Fruit fly (Drosophila melanogaster): Measurements from ENCODE around the gene Lkb1.
A peak's percentile ranks its signal among the peaks of the same experiment; 100 is the strongest.

The Lkb1 gene

dm6 chr3R:13660924-13661659 lies 15.3 kb upstream of the Lkb1 start, which contains the start of gene B52 (continued):
- peak; percentile 88 for TF ChIP-seq mirr (GFP tag; optimal IDR thresholded peaks at IDR 0.05)
- TF ChIP-seq CG6654 (GFP tag; optimal IDR thresholded peaks at IDR 0.05): no peak
- peak; percentile 64 for TF ChIP-seq Awh (GFP tag; IDR thresholded peaks at IDR 0.05)
- TF ChIP-seq zen (tag; optimal IDR thresholded peaks at IDR 0.05): no peak
- peak; percentile 61 for TF ChIP-seq Dad (GFP tag; optimal IDR thresholded peaks at IDR 0.05)
- peak; percentile 59 for TF ChIP-seq eyg (GFP tag; optimal IDR thresholded peaks at IDR 0.05)
- no peak; the same call in 1 of the 3 replicates for TF ChIP-seq dysf (GFP tag; IDR thresholded peaks at IDR 0.05)
- TF ChIP-seq unc-4 (GFP tag; IDR thresholded peaks at IDR 0.05; ENCODE audit: partially characterized antibody): peak; percentile 45; the same call in 1 of the 2 replicates
- TF ChIP-seq sna (GFP tag; IDR thresholded peaks at IDR 0.05; ENCODE audit: partially characterized antibody): no peak
- TF ChIP-seq CG4404 (GFP tag; IDR thresholded peaks at IDR 0.05): 0 out of 2 replicates have a peak, but pooled peaks have one; percentile 16
- TF ChIP-seq CG11723 (GFP tag; optimal IDR thresholded peaks at IDR 0.05): peak; percentile 47
- peak; percentile 81; the same call in 2 of the 3 replicates for TF ChIP-seq otp (GFP tag; IDR thresholded peaks at IDR 0.05)
- no peak for TF ChIP-seq Neu2 (GFP tag; optimal IDR thresholded peaks at IDR 0.05; ENCODE audit: borderline replicate concordance)
- TF ChIP-seq CG7271 (tag; optimal IDR thresholded peaks at IDR 0.05): peak; percentile 78
- peak; percentile 62 for TF ChIP-seq sisA (GFP tag; IDR thresholded peaks at IDR 0.05)
- peak; percentile 57 for TF ChIP-seq pzg (GFP tag; optimal IDR thresholded peaks at IDR 0.05)
- peak; percentile 37 for TF ChIP-seq Camta (GFP tag; optimal IDR thresholded peaks at IDR 0.05)
- peak; percentile 46; the same call in 1 of the 2 replicates for TF ChIP-seq ara (GFP tag; IDR thresholded peaks at IDR 0.05)
- peak; percentile 24 for TF ChIP-seq CG1792 (GFP tag; optimal IDR thresholded peaks at IDR 0.05)
- TF ChIP-seq mld (GFP tag; IDR thresholded peaks at IDR 0.05; ENCODE audit: partially characterized antibody): 0 out of 3 replicates have a peak, but pooled peaks have one; percentile 24
- TF ChIP-seq CG4854 (GFP tag; optimal IDR thresholded peaks at IDR 0.05): no peak
- TF ChIP-seq CG9727 (GFP tag; optimal IDR thresholded peaks at IDR 0.05): peak; percentile 68
- no peak for TF ChIP-seq lilli (GFP tag; optimal IDR thresholded peaks at IDR 0.05)
- TF ChIP-seq gem (tag; optimal IDR thresholded peaks at IDR 0.05): peak; percentile 41
- TF ChIP-seq vnd (GFP tag; IDR thresholded peaks at IDR 0.05; ENCODE audit: partially characterized antibody): 0 out of 3 replicates have a peak, but pooled peaks have one; percentile 33
- TF ChIP-seq Optix (GFP tag; IDR thresholded peaks at IDR 0.05): 0 out of 3 replicates have a peak, but pooled peaks have one; percentile 22
- TF ChIP-seq sr (GFP tag; IDR thresholded peaks at IDR 0.05): peak; percentile 34; the same call in 1 of the 3 replicates
- peak; percentile 50 for TF ChIP-seq CG3407 (GFP tag; optimal IDR thresholded peaks at IDR 0.05)
- TF ChIP-seq Taf1 (GFP tag; IDR thresholded peaks at IDR 0.05): no peak; the same call in 1 of the 2 replicates
- TF ChIP-seq zen2 (GFP tag; IDR thresholded peaks at IDR 0.05; ENCODE audit: partially characterized antibody): no peak
- peak; percentile 53 for TF ChIP-seq CG17359 (tag; optimal IDR thresholded peaks at IDR 0.05)
- TF ChIP-seq CG4282 (GFP tag; optimal IDR thresholded peaks at IDR 0.05): peak; percentile 21
- TF ChIP-seq bsh (GFP tag; optimal IDR thresholded peaks at IDR 0.05): peak; percentile 22 to 58
- TF ChIP-seq CG11695 (GFP tag; IDR thresholded peaks at IDR 0.05): peak; percentile 60; the same call in 2 of the 3 replicates
- peak; percentile 48 for TF ChIP-seq Antp (GFP tag; optimal IDR thresholded peaks at IDR 0.05)
- TF ChIP-seq Fer1 (GFP tag; optimal IDR thresholded peaks at IDR 0.05): peak; percentile 85
- TF ChIP-seq CG13296 (GFP tag; optimal IDR thresholded peaks at IDR 0.05): peak; percentile 82
- TF ChIP-seq CG34376 (GFP tag; optimal IDR thresholded peaks at IDR 0.05): peak; percentile 84
- peak; percentile 49 for TF ChIP-seq MBD-R2 (GFP tag; IDR thresholded peaks at IDR 0.05)
- TF ChIP-seq Side (GFP tag; optimal IDR thresholded peaks at IDR 0.05): peak; percentile 68
- no peak for TF ChIP-seq Eip74EF (GFP tag; optimal IDR thresholded peaks at IDR 0.05)
- TF ChIP-seq Dip2 (GFP tag; IDR thresholded peaks at IDR 0.05): no peak
- TF ChIP-seq CG14014 (GFP tag; IDR thresholded peaks at IDR 0.05): no peak; the same call in none of the 2 replicates
- TF ChIP-seq CG4617 (GFP tag; optimal IDR thresholded peaks at IDR 0.05; ENCODE audit: borderline replicate concordance): peak; percentile 9
- peak; percentile 59 for TF ChIP-seq knrl (GFP tag; IDR thresholded peaks at IDR 0.05; ENCODE audit: partially characterized antibody)
- 0 out of 2 replicates have a peak, but pooled peaks have one; percentile 9 for TF ChIP-seq Oaz (GFP tag; IDR thresholded peaks at IDR 0.05)
- no peak for TF ChIP-seq Sry-β (GFP tag; optimal IDR thresholded peaks at IDR 0.05)

Data from whole organism, embryonic.